Fruit fly (Drosophila melanogaster): ENCODE results near the gene CG6470.

CG6470 gene

dm6 chrX:18514767-18515166 is at the start of gene CG6470:
Gene CG6470 (minus strand): TSS chrX:18514867.
- no peak for TF ChIP-seq CG32121 (GFP tag; IDR thresholded peaks at IDR 0.05)
- no peak for TF ChIP-seq EcR (GFP tag; optimal IDR thresholded peaks at IDR 0.05)
- no peak for TF ChIP-seq CG4496 (GFP tag; IDR thresholded peaks at IDR 0.05)
- no peak for TF ChIP-seq CG15710 (tag; optimal IDR thresholded peaks at IDR 0.05)
- no peak for TF ChIP-seq D1 (tag; optimal IDR thresholded peaks at IDR 0.05)
- no peak for TF ChIP-seq CG17806 (tag; optimal IDR thresholded peaks at IDR 0.05)
- no peak for TF ChIP-seq CG8301 (tag; optimal IDR thresholded peaks at IDR 0.05)
- TF ChIP-seq CG8159 (tag; optimal IDR thresholded peaks at IDR 0.05), result no peak
- no peak for TF ChIP-seq Ets98B (GFP tag; IDR thresholded peaks at IDR 0.05)
- TF ChIP-seq Snoo (tag; optimal IDR thresholded peaks at IDR 0.05), result no peak
- no peak for TF ChIP-seq fd96Ca (GFP tag; IDR thresholded peaks at IDR 0.05)
- TF ChIP-seq CG13204 (GFP tag; optimal IDR thresholded peaks at IDR 0.05), result no peak

- TF ChIP-seq CG4496 (GFP tag; IDR thresholded peaks at IDR 0.05) (no peak), EcR (GFP tag; optimal IDR thresholded peaks at IDR 0.05) (no peak), CG15710 (tag; optimal IDR thresholded peaks at IDR 0.05) (no peak), Snoo (tag; optimal IDR thresholded peaks at IDR 0.05) (no peak), gl (tag; optimal IDR thresholded peaks at IDR 0.05) (no peak), CG8301 (tag; optimal IDR thresholded peaks at IDR 0.05) (no peak), CG13204 (GFP tag; optimal IDR thresholded peaks at IDR 0.05) (no peak), CG34367 (tag; optimal IDR thresholded peaks at IDR 0.05) (no peak), CG17806 (tag; optimal IDR thresholded peaks at IDR 0.05) (no peak), CG10348 (GFP tag; IDR thresholded peaks at IDR 0.05) (no peak), CG8159 (tag; optimal IDR thresholded peaks at IDR 0.05) (no peak), rn (GFP tag; IDR thresholded peaks at IDR 0.05) (no peak), CG32121 (GFP tag; IDR thresholded peaks at IDR 0.05) (no peak), fd96Ca (GFP tag; IDR thresholded peaks at IDR 0.05) (no peak)
Measured at dm6 chrX:18560584-18560983, 45.9 kb upstream of the CG6470 start.

- TF ChIP-seq CG9948 (tag; optimal IDR thresholded peaks at IDR 0.05) (peak; percentile 58), CG14655 (GFP tag; optimal IDR thresholded peaks at IDR 0.05) (peak; percentile 71), D1 (tag; optimal IDR thresholded peaks at IDR 0.05) (no peak), Ets98B (GFP tag; IDR thresholded peaks at IDR 0.05) (peak; percentile 46; the same call in 1 of the 2 replicates), EcR (GFP tag; optimal IDR thresholded peaks at IDR 0.05) (no peak), CG17806 (tag; optimal IDR thresholded peaks at IDR 0.05) (peak; percentile 44), CG8301 (tag; optimal IDR thresholded peaks at IDR 0.05) (peak; percentile 65), CG12605 (GFP tag; IDR thresholded peaks at IDR 0.05) (no peak), CG15710 (tag; optimal IDR thresholded peaks at IDR 0.05) (peak; percentile 42), CG34367 (tag; optimal IDR thresholded peaks at IDR 0.05) (peak; percentile 31), CG4496 (GFP tag; IDR thresholded peaks at IDR 0.05) (0 out of 3 replicates have a peak, but pooled peaks have one; percentile 34), Snoo (tag; optimal IDR thresholded peaks at IDR 0.05) (no peak), CG32121 (GFP tag; IDR thresholded peaks at IDR 0.05) (peak; percentile 36; the same call in 1 of the 2 replicates), gl (tag; optimal IDR thresholded peaks at IDR 0.05) (no peak), Pif1A (GFP tag; optimal IDR thresholded peaks at IDR 0.05) (peak; percentile 26), CG10348 (GFP tag; IDR thresholded peaks at IDR 0.05) (no peak), fd96Ca (GFP tag; IDR thresholded peaks at IDR 0.05) (no peak; the same call in 2 of the 3 replicates), CG13204 (GFP tag; optimal IDR thresholded peaks at IDR 0.05) (no peak), Pif1B (GFP tag; optimal IDR thresholded peaks at IDR 0.05) (no peak), CG8159 (tag; optimal IDR thresholded peaks at IDR 0.05) (peak; percentile 54), rn (GFP tag; IDR thresholded peaks at IDR 0.05) (no peak)
Measured at dm6 chrX:18558583-18558982, 43.9 kb upstream of the CG6470 start.

dm6 chrX:18554563-18554962 is 39.9 kb upstream of the CG6470 start:
- TF ChIP-seq rn (GFP tag; IDR thresholded peaks at IDR 0.05), result peak; percentile 16; the same call in 1 of the 2 replicates
- TF ChIP-seq CG9948 (tag; optimal IDR thresholded peaks at IDR 0.05), result peak; percentile 86
- TF ChIP-seq Ets98B (GFP tag; IDR thresholded peaks at IDR 0.05), result 0 out of 2 replicates have a peak, but pooled peaks have one; percentile 11
- peak; percentile 75 for TF ChIP-seq D1 (tag; optimal IDR thresholded peaks at IDR 0.05)
- TF ChIP-seq CG13204 (GFP tag; optimal IDR thresholded peaks at IDR 0.05), result peak; percentile 47
- TF ChIP-seq CG8159 (tag; optimal IDR thresholded peaks at IDR 0.05), result peak; percentile 91
- TF ChIP-seq CG12605 (GFP tag; IDR thresholded peaks at IDR 0.05), result no peak
- peak; percentile 76 for TF ChIP-seq Pif1B (GFP tag; optimal IDR thresholded peaks at IDR 0.05)
- TF ChIP-seq CG34367 (tag; optimal IDR thresholded peaks at IDR 0.05), result peak; percentile 86
- TF ChIP-seq CG17806 (tag; optimal IDR thresholded peaks at IDR 0.05), result peak; percentile 87
- TF ChIP-seq CG10348 (GFP tag; IDR thresholded peaks at IDR 0.05), result peak; percentile 43; the same call in 1 of the 2 replicates
- TF ChIP-seq CG4496 (GFP tag; IDR thresholded peaks at IDR 0.05), result 0 out of 3 replicates have a peak, but pooled peaks have one; percentile 51
- TF ChIP-seq Pif1A (GFP tag; optimal IDR thresholded peaks at IDR 0.05), result peak; percentile 83
- TF ChIP-seq gl (tag; optimal IDR thresholded peaks at IDR 0.05), result peak; percentile 67
- TF ChIP-seq EcR (GFP tag; optimal IDR thresholded peaks at IDR 0.05), result no peak
- peak; percentile 62; the same call in 2 of the 3 replicates for TF ChIP-seq fd96Ca (GFP tag; IDR thresholded peaks at IDR 0.05)
- peak; percentile 51 for TF ChIP-seq CG8301 (tag; optimal IDR thresholded peaks at IDR 0.05)
- peak; percentile 76 for TF ChIP-seq CG14655 (GFP tag; optimal IDR thresholded peaks at IDR 0.05)
- TF ChIP-seq Snoo (tag; optimal IDR thresholded peaks at IDR 0.05), result peak; percentile 66
- TF ChIP-seq CG32121 (GFP tag; IDR thresholded peaks at IDR 0.05), result no peak
- TF ChIP-seq CG15710 (tag; optimal IDR thresholded peaks at IDR 0.05), result peak; percentile 91

dm6 chrX:18552451-18552850 is 37.8 kb upstream of the CG6470 start:
- TF ChIP-seq CG4496 (GFP tag; IDR thresholded peaks at IDR 0.05), result peak; percentile 79
- TF ChIP-seq fd96Ca (GFP tag; IDR thresholded peaks at IDR 0.05), result peak; percentile 82
- peak; percentile 77 for TF ChIP-seq CG15710 (tag; optimal IDR thresholded peaks at IDR 0.05)
- TF ChIP-seq CG12605 (GFP tag; IDR thresholded peaks at IDR 0.05), result peak; percentile 60
- TF ChIP-seq EcR (GFP tag; optimal IDR thresholded peaks at IDR 0.05), result no peak
- TF ChIP-seq D1 (tag; optimal IDR thresholded peaks at IDR 0.05), result peak; percentile 66
- peak; percentile 79 for TF ChIP-seq CG9948 (tag; optimal IDR thresholded peaks at IDR 0.05)
- TF ChIP-seq Snoo (tag; optimal IDR thresholded peaks at IDR 0.05), result peak; percentile 49
- 0 out of 2 replicates have a peak, but pooled peaks have one; percentile 22 for TF ChIP-seq rn (GFP tag; IDR thresholded peaks at IDR 0.05)
- TF ChIP-seq CG8301 (tag; optimal IDR thresholded peaks at IDR 0.05), result peak; percentile 76
- TF ChIP-seq CG17806 (tag; optimal IDR thresholded peaks at IDR 0.05), result peak; percentile 76
- TF ChIP-seq Pif1B (GFP tag; optimal IDR thresholded peaks at IDR 0.05), result peak; percentile 70
- peak; percentile 36 for TF ChIP-seq gl (tag; optimal IDR thresholded peaks at IDR 0.05)
- no peak for TF ChIP-seq CG13204 (GFP tag; optimal IDR thresholded peaks at IDR 0.05)
- peak; percentile 88 for TF ChIP-seq CG14655 (GFP tag; optimal IDR thresholded peaks at IDR 0.05)
- TF ChIP-seq CG10348 (GFP tag; IDR thresholded peaks at IDR 0.05), result peak; percentile 51; the same call in 1 of the 2 replicates
- peak; percentile 77 for TF ChIP-seq CG32121 (GFP tag; IDR thresholded peaks at IDR 0.05)
- TF ChIP-seq CG34367 (tag; optimal IDR thresholded peaks at IDR 0.05), result peak; percentile 52
- TF ChIP-seq Pif1A (GFP tag; optimal IDR thresholded peaks at IDR 0.05), result peak; percentile 83
- TF ChIP-seq CG8159 (tag; optimal IDR thresholded peaks at IDR 0.05), result peak; percentile 81
- TF ChIP-seq Ets98B (GFP tag; IDR thresholded peaks at IDR 0.05), result peak; percentile 64
